Fruit fly (Drosophila melanogaster) S2 (cell line): Measurements from ENCODE around the gene CG44153.

Experiments
- CG8478 ChIP-seq: fragments of >200 bp; optimal IDR thresholded peaks from 2 replicates; lab custom pipeline; 2018
- CTCF ChIP-seq, 2 experiments: fragments of >200 bp; optimal IDR thresholded peaks; 2 replicates each; lab custom pipeline; 2018

DNA sequence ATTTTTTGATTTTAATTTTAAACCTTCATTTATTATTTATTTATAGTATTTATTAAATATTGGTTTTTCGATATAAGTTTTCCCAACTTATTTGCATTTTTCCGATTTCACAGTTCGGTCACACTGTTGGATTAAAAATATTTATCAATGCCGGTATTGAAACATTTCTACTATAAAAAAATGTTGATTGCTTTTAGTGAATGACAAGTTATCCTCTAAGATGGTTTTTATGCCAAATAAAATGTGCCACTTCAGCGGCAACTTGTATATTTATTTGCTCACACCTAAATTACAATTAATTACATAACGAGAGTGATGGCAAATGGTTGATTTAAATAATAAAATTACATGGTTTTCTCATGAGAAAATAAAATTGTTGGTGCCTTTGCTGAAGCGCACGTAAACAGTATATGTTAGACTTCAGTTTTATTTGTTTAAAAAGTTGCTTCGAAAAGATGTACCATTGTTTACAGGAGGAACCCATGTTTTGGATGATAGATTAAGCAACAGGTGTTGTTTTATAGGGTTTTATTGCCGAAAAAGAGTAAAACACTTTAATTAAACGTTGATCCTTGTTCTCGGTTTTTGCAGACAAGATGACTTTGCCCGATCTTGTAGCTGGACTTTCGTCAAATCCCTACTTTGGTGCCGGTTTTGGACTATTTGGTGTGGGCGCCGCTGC, 42.6 kb upstream of the CG44153 start, which contains the start of gene Bcs1:
- TF ChIP-seq CG8478 (no peak), CTCF (optimal IDR thresholded peaks at IDR 0.05; lab: Kevin White, UChicago) (no peak)
